Fruit fly (Drosophila melanogaster) whole organism: ENCODE results near the gene CG1105.

Experiments used
- CG8478 ChIP-seq: fragments of >200 bp; optimal IDR thresholded peaks from 2 replicates; lab custom pipeline; 2018; ENCODE audit warnings: inconsistent platforms
- pan ChIP-seq: fragments of >200 bp; optimal IDR thresholded peaks from 2 replicates; lab custom pipeline; 2017

dm6 chr3R:7087201-7087505, 20.2 kb upstream of the CG1105 start:
- no peak for TF ChIP-seq CG8478 (lab: Kevin White, UChicago)
- TF ChIP-seq pan: no peak
